Worm (Caenorhabditis elegans) whole organism, young adult: ENCODE data around the gene clec-135.

Source experiments
- B0019.2 ChIP-seq: fragments of 200-800 bp; sonication (Bioruptor generic); conservative IDR thresholded peaks from 2 replicates; pipeline ENCODE4 v1.3.6; 2022; ENCODE audit warnings: missing genetic modification reagents, missing genetic modification characterization, missing compliant biosample characterization
- B0261.1 ChIP-seq: sonication (generic microtip); optimal IDR thresholded peaks from 2 replicates; lab custom pipeline; 2016; ENCODE audit warnings: mild to moderate bottlenecking, missing genetic modification characterization, moderate library complexity, missing compliant biosample characterization
- C06A6.2 ChIP-seq: fragments of 200-800 bp; sonication (Bioruptor generic); conservative IDR thresholded peaks from 2 replicates; pipeline ENCODE4 v1.3.6; 2022; ENCODE audit warnings: missing genetic modification characterization, missing compliant biosample characterization
- F23B12.7 ChIP-seq: sonication (generic microtip); optimal IDR thresholded peaks from 2 replicates; lab custom pipeline; 2017; ENCODE audit warnings: missing genetic modification characterization, mild to moderate bottlenecking, missing compliant biosample characterization, antibody characterized with exemption, moderate library complexity; ENCODE audit not compliant: insufficient read depth
- F33H1.4 ChIP-seq: fragments of 200-800 bp; sonication (Bioruptor generic); IDR thresholded peaks from 2 replicates; pipeline ENCODE4 v1.3.6; 2022; ENCODE audit warnings: missing genetic modification reagents, missing genetic modification characterization, missing compliant biosample characterization
- F39B2.1 ChIP-seq: fragments of 200-800 bp; sonication (Bioruptor generic); IDR thresholded peaks from 2 replicates; pipeline ENCODE4 v1.3.6; 2022; ENCODE audit warnings: missing genetic modification reagents, missing genetic modification characterization, missing compliant biosample characterization
- F55B11.4 ChIP-seq: sonication (generic microtip); optimal IDR thresholded peaks from 2 replicates; lab custom pipeline; 2016; ENCODE audit warnings: missing compliant biosample characterization, missing genetic modification characterization, borderline replicate concordance; ENCODE audit not compliant: insufficient read depth
- Y56A3A.18 ChIP-seq: fragments of 200-800 bp; sonication (Bioruptor generic); IDR thresholded peaks from 2 replicates; pipeline ENCODE4 v1.3.6; 2022; ENCODE audit warnings: missing genetic modification reagents, missing genetic modification characterization, missing compliant biosample characterization
- Y67H2A.10 ChIP-seq: fragments of 200-800 bp; sonication (Bioruptor generic); conservative IDR thresholded peaks from 2 replicates; pipeline ENCODE4 v1.3.6; 2022; ENCODE audit warnings: missing genetic modification reagents, missing genetic modification characterization, missing compliant biosample characterization
- aptf-2 ChIP-seq: fragments of 200-800 bp; sonication (Bioruptor generic); conservative IDR thresholded peaks from 2 replicates; pipeline ENCODE4 v1.3.6; 2022; ENCODE audit warnings: missing genetic modification reagents, missing genetic modification characterization, missing compliant biosample characterization
- aptf-3 ChIP-seq: fragments of 200-800 bp; sonication (Bioruptor generic); IDR thresholded peaks from 2 replicates; pipeline ENCODE4 v1.3.6; 2022; ENCODE audit warnings: missing genetic modification characterization, missing compliant biosample characterization
- athp-1 ChIP-seq: sonication (generic microtip); optimal IDR thresholded peaks from 2 replicates; lab custom pipeline; 2017; ENCODE audit warnings: mild to moderate bottlenecking, missing genetic modification characterization, missing compliant biosample characterization
- attf-6 ChIP-seq: fragments of 200-800 bp; sonication (Bioruptor generic); IDR thresholded peaks from 2 replicates; pipeline ENCODE4 v1.3.6; 2022; ENCODE audit warnings: missing genetic modification reagents, missing genetic modification characterization, missing compliant biosample characterization
- bed-2 ChIP-seq: fragments of 200-800 bp; sonication (Bioruptor generic); IDR thresholded peaks from 2 replicates; pipeline ENCODE4 v1.3.6; 2022; ENCODE audit warnings: missing genetic modification reagents, missing genetic modification characterization, missing compliant biosample characterization
- ceh-100 ChIP-seq: fragments of 200-800 bp; sonication (Bioruptor generic); IDR thresholded peaks from 2 replicates; pipeline ENCODE4 v1.3.6; 2022; ENCODE audit warnings: missing genetic modification reagents, missing genetic modification characterization, missing compliant biosample characterization
- dpff-1 ChIP-seq: sonication (generic microtip); optimal IDR thresholded peaks from 2 replicates; lab custom pipeline; 2017; ENCODE audit warnings: mild to moderate bottlenecking, missing genetic modification characterization, missing compliant biosample characterization
- efl-1 ChIP-seq: fragments of 150-350 bp; optimal IDR thresholded peaks from 2 replicates; lab custom pipeline; 2014; ENCODE audit warnings: missing biosample characterization, missing genetic modification reagents, missing genetic modification characterization
- egl-18 ChIP-seq: fragments of 200-800 bp; sonication (Bioruptor generic); IDR thresholded peaks from 2 replicates; pipeline ENCODE4 v1.3.6; 2022; ENCODE audit warnings: missing genetic modification reagents, missing genetic modification characterization, missing compliant biosample characterization
- egl-44 ChIP-seq: fragments of 200-800 bp; sonication (Bioruptor generic); IDR thresholded peaks from 2 replicates; pipeline ENCODE4 v1.3.6; 2022; ENCODE audit warnings: missing genetic modification reagents, missing genetic modification characterization, missing compliant biosample characterization
- hlh-12 ChIP-seq: sonication (generic microtip); optimal IDR thresholded peaks from 2 replicates; lab custom pipeline; 2016; ENCODE audit warnings: missing genetic modification characterization, missing compliant biosample characterization
- let-607 ChIP-seq, 2 experiments: fragments of 200-800 bp in 1 of 2; sonication (Bioruptor generic) in 1 of 2; sonication (generic microtip) in 1 of 2; optimal IDR thresholded peaks; 2 replicates each; lab custom pipeline; 2016 to 2018; ENCODE audit warnings: mild to moderate bottlenecking in 2 of 2, missing compliant biosample characterization in 2 of 2, missing genetic modification characterization in 2 of 2, moderate library complexity in 2 of 2, missing genotype in 1 of 2
- lin-26 ChIP-seq: fragments of 200-800 bp; sonication (Bioruptor generic); IDR thresholded peaks from 2 replicates; pipeline ENCODE4 v1.3.6; 2022; ENCODE audit warnings: missing genetic modification reagents, missing genetic modification characterization, missing compliant biosample characterization
- lin-35 ChIP-seq, 3 experiments: fragments of 150-350 bp in 2 of 3; sonication (generic microtip) in 1 of 3; optimal IDR thresholded peaks; 2 replicates each; lab custom pipeline; 2014 to 2018; ENCODE audit warnings: missing biosample characterization in 3 of 3, missing genetic modification characterization in 3 of 3, missing genetic modification reagents in 3 of 3
- lir-1 ChIP-seq: fragments of 200-800 bp; sonication (Bioruptor generic); conservative IDR thresholded peaks from 2 replicates; pipeline ENCODE4 v1.3.6; 2022; ENCODE audit warnings: missing genetic modification reagents, missing genetic modification characterization, missing compliant biosample characterization
- nfya-2 ChIP-seq: fragments of 200-800 bp; sonication (Bioruptor generic); IDR thresholded peaks from 2 replicates; pipeline ENCODE4 v1.3.6; 2022; ENCODE audit warnings: missing genetic modification reagents, missing genetic modification characterization, missing compliant biosample characterization
- nfyb-1 ChIP-seq: fragments of 200-800 bp; sonication (Bioruptor generic); IDR thresholded peaks from 2 replicates; pipeline ENCODE4 v1.3.6; 2022; ENCODE audit warnings: missing genetic modification reagents, missing genetic modification characterization, missing compliant biosample characterization
- sea-2 ChIP-seq: fragments of 200-800 bp; sonication (Bioruptor generic); IDR thresholded peaks from 2 replicates; pipeline ENCODE4 v1.3.6; 2022; ENCODE audit warnings: missing genetic modification characterization, missing compliant biosample characterization
- snpc-4 ChIP-seq, 5 experiments: fragments of 150-350 bp in 1 of 5; sonication (generic microtip) in 4 of 5; optimal IDR thresholded peaks; 2 replicates each; lab custom pipeline; 2014 to 2018; ENCODE audit warnings: missing genetic modification characterization in 5 of 5, missing biosample characterization in 3 of 5, antibody characterized with exemption in 2 of 5, mild to moderate bottlenecking in 2 of 5, missing compliant biosample characterization in 2 of 5, missing genotype in 2 of 5, moderate library complexity in 2 of 5, missing genetic modification reagents in 1 of 5
- tbp1 ChIP-seq: fragments of 200-800 bp; sonication (Bioruptor generic); optimal IDR thresholded peaks from 2 replicates; lab custom pipeline; 2018; ENCODE audit warnings: mild to moderate bottlenecking, missing genetic modification characterization, missing compliant biosample characterization
- xnd-1 ChIP-seq: sonication (generic microtip); optimal IDR thresholded peaks from 2 replicates; lab custom pipeline; 2016; ENCODE audit warnings: missing genotype, missing genetic modification reagents, missing genetic modification characterization, missing compliant biosample characterization
- ztf-18 ChIP-seq: sonication (generic microtip); optimal IDR thresholded peaks from 2 replicates; lab custom pipeline; 2016; ENCODE audit warnings: missing genotype, mild to moderate bottlenecking, missing genetic modification characterization, missing compliant biosample characterization

clec-135 gene

DNA sequence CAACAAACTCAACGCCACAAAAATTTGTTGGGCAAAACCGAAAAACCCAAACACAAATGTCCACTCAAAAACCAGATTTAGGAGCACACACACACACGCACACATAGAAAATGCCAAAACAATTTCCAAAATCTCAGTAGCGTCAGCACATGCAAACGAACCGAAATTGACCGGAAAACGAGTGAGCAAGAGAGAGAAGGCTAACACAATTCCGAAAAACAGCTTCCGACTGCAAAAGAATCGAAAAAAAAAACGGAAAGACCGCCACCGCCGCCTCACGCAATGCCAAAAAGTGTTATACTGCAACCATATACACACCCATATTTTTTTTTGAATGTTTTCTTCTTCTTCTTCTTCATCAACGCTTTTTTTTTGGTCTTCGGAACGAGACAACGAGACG lies 33.2 kb upstream of the clec-135 start:
- no peak for TF ChIP-seq C06A6.2 (GFP tag; lab: Robert Waterston, UW)
- no peak for TF ChIP-seq bed-2
- no peak for TF ChIP-seq xnd-1 (tag; lab: Kevin White, UChicago)

DNA sequence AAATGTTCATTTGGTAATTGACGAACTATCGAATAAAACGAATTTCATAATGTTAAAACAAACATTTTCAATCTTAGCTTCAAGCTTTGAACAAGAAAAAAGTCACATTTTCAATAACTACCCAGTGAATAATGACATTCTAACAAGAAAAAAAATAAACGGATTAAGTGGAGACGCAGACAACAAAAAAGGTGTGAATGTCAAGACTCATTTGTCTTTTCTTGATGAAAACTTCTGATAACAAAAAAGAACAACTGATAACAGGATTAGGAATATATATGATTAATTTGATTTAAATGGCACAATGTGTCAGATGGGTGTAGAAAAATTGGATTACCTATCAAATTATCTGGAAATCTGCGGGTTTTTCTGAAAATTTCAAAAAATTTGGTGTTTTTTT lies 30.0 kb upstream of the clec-135 start:
- TF ChIP-seq attf-6 (GFP tag; lab: Robert Waterston, UW) (no peak), F55B11.4 (no peak), lir-1 (GFP tag; lab: Robert Waterston, UW) (no peak), egl-44 (GFP tag; lab: Robert Waterston, UW) (no peak), egl-18 (GFP tag; lab: Robert Waterston, UW) (no peak), ceh-100 (GFP tag; lab: Robert Waterston, UW) (no peak), Y67H2A.10 (GFP tag; lab: Robert Waterston, UW) (no peak), aptf-2 (GFP tag; lab: Robert Waterston, UW) (no peak), B0261.1 (tag; lab: Kevin White, UChicago) (no peak)

DNA sequence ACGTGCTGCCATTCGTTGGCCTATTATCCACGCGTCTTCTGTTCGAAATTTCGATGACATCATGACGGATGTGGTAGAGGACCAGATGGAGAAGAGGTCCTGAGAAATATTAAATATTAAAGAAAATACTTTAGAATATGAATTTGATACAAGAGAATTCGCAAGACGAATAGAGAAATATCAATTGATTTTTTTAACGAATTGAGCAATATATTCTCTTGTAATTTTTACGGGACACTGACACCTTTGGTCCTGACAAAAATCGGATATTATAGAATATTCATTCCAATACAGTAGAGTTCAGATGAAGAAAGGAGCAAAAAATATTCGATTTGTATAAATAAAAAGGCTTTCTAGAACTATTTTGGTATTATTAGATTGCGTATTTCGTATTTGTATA lies 29.5 kb upstream of the clec-135 start, which contains the start of gene C01F1.6:
Gene C01F1.6 (minus strand): TSS at position 101 of the 400 bp plus-strand sequence.
- no peak for TF ChIP-seq snpc-4 (GFP tag; optimal IDR thresholded peaks at IDR 0.05; lab: Kevin White, UChicago)
- no peak for TF ChIP-seq snpc-4 (tag; optimal IDR thresholded peaks at IDR 0.05; lab: Kevin White, UChicago)
- no peak for TF ChIP-seq F33H1.4 (GFP tag; lab: Robert Waterston, UW)
- TF ChIP-seq athp-1, result no peak
- TF ChIP-seq ceh-100 (GFP tag; lab: Robert Waterston, UW), result no peak
- no peak for TF ChIP-seq ztf-18 (tag; lab: Kevin White, UChicago)
- no peak for TF ChIP-seq lin-26 (GFP tag; lab: Robert Waterston, UW)
- no peak for TF ChIP-seq Y67H2A.10 (GFP tag; lab: Robert Waterston, UW)
- TF ChIP-seq nfya-2 (GFP tag; lab: Robert Waterston, UW), result no peak
- TF ChIP-seq F39B2.1 (GFP tag; lab: Robert Waterston, UW), result no peak
- TF ChIP-seq F23B12.7, result no peak
- TF ChIP-seq let-607 (tag; optimal IDR thresholded peaks at IDR 0.05; lab: Kevin White, UChicago), result no peak
- no peak for TF ChIP-seq tbp1 (GFP tag; lab: Kevin White, UChicago)
- TF ChIP-seq hlh-12, result no peak

DNA sequence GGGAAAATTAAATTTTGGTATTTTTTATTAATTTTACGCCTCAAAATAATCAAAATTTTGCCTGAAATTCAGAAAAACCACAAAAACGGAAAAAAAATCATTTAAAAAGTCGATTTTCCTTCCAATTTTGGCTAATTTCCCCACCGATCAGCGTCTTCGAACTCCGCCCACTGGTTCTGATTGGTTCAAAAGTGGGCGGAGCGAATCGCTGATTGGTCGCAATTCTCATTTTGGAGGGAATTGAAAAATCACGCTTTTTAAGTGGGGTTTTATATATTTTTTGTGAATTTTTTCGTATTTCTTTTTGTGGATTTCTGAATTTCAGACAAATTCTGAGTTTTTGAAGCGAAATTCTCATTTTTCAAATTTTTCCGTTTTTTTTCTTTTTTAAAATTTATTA lies 28.3 kb upstream of the clec-135 start:
- TF ChIP-seq lin-35 (GFP tag; optimal IDR thresholded peaks at IDR 0.05; lab: Kevin White, UChicago) (no peak), nfyb-1 (GFP tag; lab: Robert Waterston, UW) (0 out of 2 replicates have a peak, but pooled peaks have one; percentile 31), Y56A3A.18 (no peak), aptf-3 (GFP tag; lab: Robert Waterston, UW) (no peak), sea-2 (no peak), efl-1 (GFP tag; lab: Kevin White, UChicago) (no peak), B0019.2 (GFP tag; lab: Robert Waterston, UW) (no peak), dpff-1 (tag; lab: Kevin White, UChicago) (no peak)
